Fruit fly (Drosophila melanogaster) Kc167 (cell line): ENCODE results near the gene Gr5a.

Source experiments
- Myc ChIP-seq: fragments of >200 bp; optimal IDR thresholded peaks from 2 replicates; lab custom pipeline; 2017; ENCODE audit warnings: missing external identifiers
- Sin3A ChIP-seq: fragments of >200 bp; optimal IDR thresholded peaks from 2 replicates; lab custom pipeline; 2018; ENCODE audit warnings: missing external identifiers
- h ChIP-seq: fragments of >200 bp; optimal IDR thresholded peaks from 3 replicates; lab custom pipeline; 2018; ENCODE audit warnings: missing external identifiers
- insv ChIP-seq: fragments of >200 bp; optimal IDR thresholded peaks from 3 replicates; lab custom pipeline; 2018; ENCODE audit warnings: missing external identifiers
- psq ChIP-seq: fragments of >200 bp; optimal IDR thresholded peaks from 2 replicates; lab custom pipeline; 2017; ENCODE audit warnings: missing external identifiers
- ttk ChIP-seq: sonication (Bioruptor generic); optimal IDR thresholded peaks from 2 replicates; lab custom pipeline; 2017; ENCODE audit warnings: missing external identifiers

Gr5a gene

DNA sequence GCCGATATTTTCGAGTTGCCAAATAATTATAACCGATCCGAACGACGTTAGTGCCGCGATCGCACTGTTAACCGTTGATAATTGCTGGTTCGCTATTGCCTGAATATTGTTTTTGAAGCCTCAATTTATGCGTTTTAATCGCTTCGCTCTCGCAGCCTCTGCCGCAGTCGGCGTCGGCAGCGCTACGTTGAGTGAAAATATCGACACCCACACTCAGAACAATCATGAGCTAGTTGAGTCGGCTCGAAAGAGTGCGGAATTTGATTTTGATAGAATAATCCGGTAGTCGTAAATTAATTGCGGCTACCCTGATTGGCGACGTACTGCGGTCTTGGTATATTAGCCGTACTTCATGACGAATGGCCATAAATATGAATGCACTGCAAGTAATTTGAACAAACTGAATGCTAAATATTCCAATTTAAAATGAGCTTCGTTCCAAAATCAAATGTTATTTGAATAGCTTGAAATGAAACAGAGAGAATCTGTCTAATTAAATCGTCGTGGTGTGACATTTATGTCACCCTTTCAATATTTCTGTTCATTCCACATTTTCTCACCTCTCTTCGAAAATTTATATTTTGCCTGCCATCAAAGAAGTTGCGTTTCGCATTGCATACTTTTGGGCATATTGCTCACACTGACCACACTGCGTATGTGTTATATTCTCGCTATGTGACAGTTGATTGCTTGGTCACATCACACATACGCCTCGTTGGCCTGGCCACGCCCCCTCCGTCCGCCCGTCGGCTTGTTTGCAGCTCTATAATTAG is 35.2 kb downstream of the Gr5a start:
- TF ChIP-seq h (lab: Kevin White, UChicago) (no peak), psq (lab: Kevin White, UChicago) (no peak)

DNA sequence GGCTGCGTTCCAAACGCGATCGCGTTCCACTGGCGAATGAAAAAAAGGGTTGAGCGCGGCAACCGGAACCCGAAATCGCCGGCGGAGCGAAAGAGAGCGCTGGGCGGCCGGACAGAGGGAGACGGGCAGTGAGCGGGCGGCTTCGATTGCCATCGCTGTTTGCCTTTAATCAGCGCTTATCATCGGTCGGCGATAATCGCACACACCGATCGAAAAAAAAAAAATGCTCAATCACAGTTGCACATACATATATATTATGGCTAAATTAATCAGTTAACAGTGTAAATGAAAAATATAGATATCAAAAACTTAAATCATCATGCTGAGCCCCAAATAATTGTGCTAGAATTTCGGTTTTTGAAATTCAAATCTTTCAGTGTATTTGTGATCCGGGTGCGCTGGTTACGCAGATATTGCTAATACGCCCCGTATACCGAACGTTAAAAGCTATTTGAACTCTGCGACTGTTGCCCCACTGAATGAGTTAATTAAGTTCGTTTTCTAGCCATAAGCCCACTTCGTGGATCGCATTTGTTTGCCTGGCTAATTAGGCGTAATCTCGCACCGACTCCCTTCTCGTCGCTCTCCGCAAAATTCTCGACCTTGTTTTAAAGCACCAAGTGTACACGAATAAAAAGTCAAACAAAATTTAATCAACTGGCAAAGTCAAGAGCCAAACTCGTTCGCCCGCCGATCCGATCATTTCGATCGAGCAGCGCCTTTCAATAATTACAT is 37.5 kb downstream of the Gr5a start, which contains the start of gene CG33080:
CG33080 (minus strand) TSS at position 38 of the 735 bp plus-strand sequence.
- TF ChIP-seq Myc (no peak), h (lab: Kevin White, UChicago) (no peak), insv (lab: Kevin White, UChicago) (no peak), ttk (no peak), Sin3A (lab: Kevin White, UChicago) (no peak), psq (lab: Kevin White, UChicago) (no peak)

DNA sequence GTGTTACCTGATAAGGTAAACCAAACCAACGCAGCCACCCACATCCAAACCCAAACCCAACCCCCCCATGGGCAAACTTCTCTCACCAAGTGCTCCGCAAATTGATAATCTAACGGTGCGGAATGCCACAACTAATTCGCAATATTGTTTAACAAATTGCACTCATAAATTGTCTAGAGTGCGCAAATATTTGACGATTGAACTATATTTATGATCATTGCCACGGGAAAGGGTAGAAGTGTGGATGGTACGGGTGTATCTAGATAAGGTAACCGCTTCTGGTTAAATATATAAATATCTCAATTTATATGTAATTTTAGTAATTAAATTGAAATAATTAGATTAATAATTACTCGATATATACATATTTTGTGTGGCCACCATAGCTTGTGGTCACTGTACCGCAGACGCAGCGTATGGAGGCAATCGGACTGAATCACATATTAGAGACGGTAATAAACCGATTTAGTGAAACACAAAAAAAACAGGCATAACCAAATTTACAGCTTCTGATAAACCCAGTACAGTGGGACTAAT is 38.1 kb downstream of the Gr5a start:
- TF ChIP-seq psq (lab: Kevin White, UChicago) (no peak), insv (lab: Kevin White, UChicago) (no peak), Myc (no peak), ttk (no peak), h (lab: Kevin White, UChicago) (no peak)

DNA sequence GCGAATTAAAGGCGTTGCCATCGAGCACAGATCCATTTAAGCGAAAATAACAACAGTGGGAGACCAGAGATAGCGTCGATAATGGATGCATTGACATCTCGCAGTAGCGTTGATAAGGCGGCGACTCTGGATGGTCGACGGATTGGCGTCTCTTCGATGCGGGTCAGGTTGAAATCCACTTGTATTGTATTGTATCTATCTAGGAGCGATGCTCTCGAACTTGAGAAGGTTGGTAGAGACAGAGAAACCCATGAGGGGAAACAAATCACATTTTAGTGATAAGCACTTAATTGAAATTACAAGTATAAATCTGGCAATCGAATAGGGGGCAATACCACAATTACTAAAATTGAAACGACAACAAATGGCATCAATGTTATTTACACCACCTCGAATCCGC is 43.2 kb downstream of the Gr5a start:
- TF ChIP-seq h (lab: Kevin White, UChicago) (no peak), insv (lab: Kevin White, UChicago) (no peak), psq (lab: Kevin White, UChicago) (no peak), Sin3A (lab: Kevin White, UChicago) (no peak), Myc (no peak), ttk (no peak)

DNA sequence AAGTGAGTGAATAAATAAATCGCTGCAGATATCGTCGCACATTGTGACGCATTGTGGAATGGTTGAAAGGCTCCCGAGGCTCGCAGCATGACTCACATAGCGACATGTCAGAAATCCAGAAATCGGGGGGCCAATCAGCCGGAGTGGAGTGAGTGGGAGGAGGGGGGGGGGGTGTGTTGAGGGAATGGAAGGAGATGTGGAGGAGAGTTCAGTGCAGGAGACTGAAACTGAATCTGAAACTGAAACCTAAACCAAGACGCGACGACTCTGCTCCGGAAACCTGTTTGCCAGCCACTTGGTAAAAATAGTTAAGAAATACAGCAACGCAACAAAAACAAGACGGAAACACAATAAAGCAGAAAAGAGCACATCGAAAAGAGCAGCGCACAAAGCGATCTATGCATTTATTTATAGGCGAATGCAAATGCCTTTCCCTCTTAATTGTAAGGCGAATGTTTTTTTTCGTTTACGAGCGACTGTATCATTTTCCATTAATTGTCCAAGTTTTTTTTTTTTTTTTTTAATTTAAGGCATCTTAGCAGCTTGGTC is 43.8 kb downstream of the Gr5a start:
- no peak for TF ChIP-seq Myc
- TF ChIP-seq h (lab: Kevin White, UChicago) = no peak
- TF ChIP-seq psq (lab: Kevin White, UChicago) = no peak
- no peak for TF ChIP-seq insv (lab: Kevin White, UChicago)
- TF ChIP-seq Sin3A (lab: Kevin White, UChicago) = no peak
- no peak for TF ChIP-seq ttk

DNA sequence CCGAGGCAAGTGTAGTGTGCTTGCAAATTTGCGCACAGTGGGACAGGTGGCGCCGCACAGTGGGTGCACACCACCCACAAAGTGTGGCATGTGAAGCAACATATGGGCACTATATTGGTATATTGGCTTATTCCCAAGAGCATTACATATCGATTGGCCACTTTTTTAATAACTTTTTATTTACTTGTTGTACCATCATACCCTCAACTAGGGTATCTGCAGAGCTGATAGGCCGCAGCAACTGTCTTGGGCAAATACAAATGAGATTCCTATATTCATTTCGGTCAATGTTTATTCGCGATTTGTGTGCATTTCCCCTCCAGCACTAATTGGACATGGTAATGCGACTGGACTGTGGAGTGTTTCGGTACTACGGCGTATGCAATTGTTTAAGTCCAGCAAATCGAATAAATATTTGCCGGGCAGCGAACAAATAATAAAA is 44.3 kb downstream of the Gr5a start:
- no peak for TF ChIP-seq Myc
- no peak for TF ChIP-seq h (lab: Kevin White, UChicago)
- TF ChIP-seq Sin3A (lab: Kevin White, UChicago) = no peak
- TF ChIP-seq ttk = no peak
- no peak for TF ChIP-seq insv (lab: Kevin White, UChicago)
- TF ChIP-seq psq (lab: Kevin White, UChicago) = no peak
